Fruit fly (Drosophila melanogaster) whole organism, prepupa: ENCODE results near the gene CG12229.

Source experiments
- CG11294 ChIP-seq: fragments of 200-800 bp; sonication (Bioruptor generic); IDR thresholded peaks from 2 replicates; pipeline ENCODE4 v1.3.6; 2022; ENCODE audit warnings: missing biosample characterization, missing genetic modification characterization
- CG15336 ChIP-seq: fragments of 200-800 bp; sonication (Bioruptor generic); IDR thresholded peaks from 2 replicates; pipeline ENCODE4 v1.3.6; 2022; ENCODE audit warnings: missing biosample characterization, missing genetic modification characterization
- CG8319 ChIP-seq: fragments of 200-800 bp; sonication (Bioruptor generic); optimal IDR thresholded peaks from 3 replicates; lab custom pipeline; 2016; ENCODE audit warnings: missing biosample characterization, missing genetic modification characterization
- Eip78C ChIP-seq: fragments of 200-800 bp; sonication (Bioruptor generic); peaks from one replicate; lab custom pipeline; 2016; ENCODE audit warnings: missing biosample characterization, missing genetic modification characterization
- acj6 ChIP-seq: fragments of 200-800 bp; sonication (Bioruptor generic); optimal IDR thresholded peaks from 3 replicates; lab custom pipeline; 2016; ENCODE audit warnings: missing biosample characterization, missing genetic modification characterization
- pdm3 ChIP-seq: fragments of 200-800 bp; sonication (Bioruptor generic); optimal IDR thresholded peaks from 3 replicates; lab custom pipeline; 2016; ENCODE audit warnings: missing biosample characterization, missing genetic modification characterization
- ss ChIP-seq, 2 experiments: fragments of 200-800 bp; sonication (Bioruptor generic); optimal IDR thresholded peaks; 2 replicates in 1 of 2; 3 replicates in 1 of 2; lab custom pipeline; 2017 to 2018; ENCODE audit warnings: mild to moderate bottlenecking in 2 of 2, missing biosample characterization in 2 of 2, missing genetic modification characterization in 2 of 2, moderate library complexity in 1 of 2
- svp ChIP-seq: fragments of 200-800 bp; sonication (Bioruptor generic); peaks from one replicate; lab custom pipeline; 2016; ENCODE audit warnings: missing biosample characterization, missing genetic modification characterization

DNA sequence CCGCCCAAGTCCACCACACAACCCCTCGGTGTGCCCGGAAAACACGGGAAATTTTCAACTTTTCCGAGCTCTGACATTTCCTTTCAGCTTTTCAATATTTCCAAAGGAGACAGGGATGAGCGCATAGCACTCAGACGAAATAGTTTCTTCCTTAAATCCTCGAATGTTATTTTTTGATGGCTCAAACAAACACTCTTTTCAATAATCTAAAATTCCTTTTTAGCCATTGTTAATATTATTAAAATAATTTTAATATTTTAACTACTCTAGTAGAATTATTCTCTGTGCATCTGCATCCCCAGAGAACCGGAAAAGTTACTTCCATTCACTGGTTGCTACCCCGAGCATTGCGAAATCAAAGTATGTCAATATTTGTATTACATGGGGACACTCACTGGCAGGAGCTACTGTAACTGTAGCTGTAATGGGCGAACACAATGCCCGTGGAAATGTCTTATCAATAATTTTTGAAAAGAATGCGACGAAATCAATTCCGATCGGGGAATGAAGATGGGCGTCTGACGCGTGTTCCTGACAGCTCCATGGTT is 21.5 kb upstream of the CG12229 start:
- no peak for TF ChIP-seq pdm3
- TF ChIP-seq CG15336 (GFP tag; lab: Robert Waterston, UW) = no peak
- no peak for TF ChIP-seq svp (GFP tag; lab: Kevin White, UChicago)
- TF ChIP-seq acj6 (GFP tag; lab: Kevin White, UChicago) = no peak
- TF ChIP-seq Eip78C = no peak
- TF ChIP-seq CG11294 (GFP tag; lab: Robert Waterston, UW) = no peak
- TF ChIP-seq CG8319 = no peak
- TF ChIP-seq ss (GFP tag; optimal IDR thresholded peaks at IDR 0.05; lab: Kevin White, UChicago) = no peak
